Fruit fly (Drosophila melanogaster): ENCODE measurements around the gene tctn.

The tctn gene

dm6 chr2L:6098479-6099269 is 31.8 kb downstream of the tctn start, which contains the start of gene CG9175 (continued):
- TF ChIP-seq TFAM (GFP tag; optimal IDR thresholded peaks at IDR 0.05) (no peak), C15 (GFP tag; IDR thresholded peaks at IDR 0.05) (no peak), CG4617 (GFP tag; optimal IDR thresholded peaks at IDR 0.05; ENCODE audit: borderline replicate concordance) (peak; percentile 96), Nf-YA (GFP tag; IDR thresholded peaks at IDR 0.05) (no peak), CG10209 (GFP tag; optimal IDR thresholded peaks at IDR 0.05) (peak; percentile 19), phol (tag; optimal IDR thresholded peaks at IDR 0.05) (peak; percentile 51), bsh (GFP tag; optimal IDR thresholded peaks at IDR 0.05) (peak in 1 of 2 experiments; percentile 24), hkb (optimal IDR thresholded peaks at IDR 0.05) (no peak), hkb (GFP tag; IDR thresholded peaks at IDR 0.05) (no peak), CG3726 (GFP tag; IDR thresholded peaks at IDR 0.05) (no peak), CoRest (tag; optimal IDR thresholded peaks at IDR 0.05) (peak; percentile 33), seq (GFP tag; IDR thresholded peaks at IDR 0.05) (no peak), stwl (tag; optimal IDR thresholded peaks at IDR 0.05) (peak; percentile 94), ac (GFP tag; optimal IDR thresholded peaks at IDR 0.05) (no peak), CG14965 (GFP tag; optimal IDR thresholded peaks at IDR 0.05; ENCODE audit: borderline replicate concordance) (no peak), zen (tag; optimal IDR thresholded peaks at IDR 0.05) (peak; percentile 63), Hr78 (GFP tag; optimal IDR thresholded peaks at IDR 0.05) (no peak), Hand (GFP tag; optimal IDR thresholded peaks at IDR 0.05) (no peak), CG7357 (GFP tag; IDR thresholded peaks at IDR 0.05) (no peak), Dip3 (GFP tag; optimal IDR thresholded peaks at IDR 0.05) (no peak), en (GFP tag; optimal IDR thresholded peaks at IDR 0.05) (no peak), CG8388 (GFP tag; optimal IDR thresholded peaks at IDR 0.05) (peak; percentile 40), Trl (optimal IDR thresholded peaks at IDR 0.05) (no peak), Trl (GFP tag; optimal IDR thresholded peaks at IDR 0.05) (peak; percentile 12), Antp (GFP tag; optimal IDR thresholded peaks at IDR 0.05) (peak; percentile 39), CG17385 (GFP tag; optimal IDR thresholded peaks at IDR 0.05) (no peak), ranshi (GFP tag; IDR thresholded peaks at IDR 0.05) (0 out of 2 replicates have a peak, but pooled peaks have one; percentile 23), knrl (GFP tag; IDR thresholded peaks at IDR 0.05; ENCODE audit: partially characterized antibody) (peak; percentile 94), btn (GFP tag; optimal IDR thresholded peaks at IDR 0.05) (no peak), sug (tag; optimal IDR thresholded peaks at IDR 0.05) (peak; percentile 62), Mad (GFP tag; optimal IDR thresholded peaks at IDR 0.05) (peak; percentile 30), mam (GFP tag; optimal IDR thresholded peaks at IDR 0.05) (peak; percentile 63), Camta (GFP tag; optimal IDR thresholded peaks at IDR 0.05) (peak; percentile 3), CG3995 (GFP tag; optimal IDR thresholded peaks at IDR 0.05) (peak; percentile 40), CG14014 (GFP tag; IDR thresholded peaks at IDR 0.05) (no peak), her (GFP tag; optimal IDR thresholded peaks at IDR 0.05) (peak; percentile 72), CG8924 (tag; optimal IDR thresholded peaks at IDR 0.05) (peak; percentile 72), zf30C (GFP tag; optimal IDR thresholded peaks at IDR 0.05) (no peak), Doc2 (GFP tag; IDR thresholded peaks at IDR 0.05) (no peak), Scr (GFP tag; IDR thresholded peaks at IDR 0.05; ENCODE audit: partially characterized antibody) (peak; percentile 93), emc (GFP tag; optimal IDR thresholded peaks at IDR 0.05) (no peak), CG12744 (GFP tag; optimal IDR thresholded peaks at IDR 0.05) (no peak), Abd-B (GFP tag; optimal IDR thresholded peaks at IDR 0.05) (no peak), CG6254 (GFP tag; optimal IDR thresholded peaks at IDR 0.05) (no peak), CG4328 (GFP tag; optimal IDR thresholded peaks at IDR 0.05) (peak; percentile 4), Neu2 (GFP tag; optimal IDR thresholded peaks at IDR 0.05; ENCODE audit: borderline replicate concordance) (no peak), Nf-YC (tag; optimal IDR thresholded peaks at IDR 0.05) (peak; percentile 44), CG17612 (GFP tag; IDR thresholded peaks at IDR 0.05) (no peak), lab (GFP tag; optimal IDR thresholded peaks at IDR 0.05) (peak; percentile 67), gt (GFP tag; IDR thresholded peaks at IDR 0.05) (no peak)

Data from whole organism, embryonic.